Worm (Caenorhabditis elegans) whole organism, L4 larva: ENCODE results near the gene nspc-4.

Source experiments
- F26F4.8 ChIP-seq: fragments of 200-800 bp; sonication (Bioruptor generic); conservative IDR thresholded peaks from 2 replicates; pipeline ENCODE4 v1.3.6; 2022; ENCODE audit warnings: missing genetic modification characterization, missing compliant biosample characterization
- ceh-20 ChIP-seq: fragments of 200-800 bp; sonication (Bioruptor generic); IDR thresholded peaks from 2 replicates; pipeline ENCODE4 v1.3.6; 2022; ENCODE audit warnings: missing genetic modification reagents, missing genetic modification characterization, missing compliant biosample characterization
- lin-13 ChIP-seq: fragments of 150-350 bp; optimal IDR thresholded peaks from 2 replicates; lab custom pipeline; 2014; ENCODE audit warnings: missing biosample characterization, missing genetic modification reagents, missing genetic modification characterization
- lin-39 ChIP-seq: fragments of 150-350 bp; optimal IDR thresholded peaks from 2 replicates; lab custom pipeline; 2014; ENCODE audit warnings: missing biosample characterization, missing genetic modification reagents, missing genetic modification characterization
- lsy-2 ChIP-seq, 2 experiments: fragments of 150-350 bp in 1 of 2; sonication (generic microtip) in 1 of 2; optimal IDR thresholded peaks; 2 replicates each; lab custom pipeline; 2014 to 2017; ENCODE audit warnings: missing biosample characterization in 2 of 2, missing genetic modification characterization in 2 of 2
- mdl-1 ChIP-seq, 2 experiments: fragments of 150-350 bp in 1 of 2; sonication (generic microtip) in 1 of 2; optimal IDR thresholded peaks; 2 replicates each; lab custom pipeline; 2014 to 2017; ENCODE audit warnings: missing biosample characterization in 2 of 2, missing genetic modification characterization in 2 of 2
- mep-1 ChIP-seq: fragments of 150-350 bp; sonication (generic microtip); optimal IDR thresholded peaks from 3 replicates; lab custom pipeline; 2014; ENCODE audit warnings: missing biosample characterization, missing genetic modification characterization
- nhr-237 ChIP-seq: sonication (generic microtip); optimal IDR thresholded peaks from 2 replicates; lab custom pipeline; 2017; ENCODE audit warnings: missing biosample characterization, missing genetic modification characterization
- nhr-28 ChIP-seq: fragments of 150-350 bp; optimal IDR thresholded peaks from 2 replicates; lab custom pipeline; 2014; ENCODE audit warnings: missing biosample characterization, missing genetic modification characterization
- pqm-1 ChIP-seq: sonication (generic microtip); optimal IDR thresholded peaks from 2 replicates; lab custom pipeline; 2017; ENCODE audit warnings: missing biosample characterization, missing genetic modification characterization
- tag-97 ChIP-seq: fragments of 200-800 bp; sonication (Bioruptor generic); IDR thresholded peaks from 2 replicates; pipeline ENCODE4 v1.3.6; 2022; ENCODE audit warnings: missing genetic modification characterization, missing compliant biosample characterization
- unc-39 ChIP-seq: sonication (generic microtip); optimal IDR thresholded peaks from 2 replicates; lab custom pipeline; 2017; ENCODE audit warnings: missing biosample characterization, missing genetic modification characterization
- unc-62 ChIP-seq, 3 experiments: fragments of 150-350 bp in 1 of 3; sonication (generic microtip); optimal IDR thresholded peaks in 2 of 3; peaks in 1 of 3; 1 replicate in 1 of 3; 2 replicates in 2 of 3; lab custom pipeline; 2014 to 2017; ENCODE audit warnings: missing biosample characterization in 3 of 3, missing genetic modification characterization in 3 of 3, missing genetic modification reagents in 3 of 3, missing genotype in 1 of 3
- zip-11 ChIP-seq: fragments of 200-800 bp; sonication (Bioruptor generic); IDR thresholded peaks from 2 replicates; pipeline ENCODE4 v1.3.6; 2022; ENCODE audit warnings: missing genetic modification characterization, missing compliant biosample characterization

DNA sequence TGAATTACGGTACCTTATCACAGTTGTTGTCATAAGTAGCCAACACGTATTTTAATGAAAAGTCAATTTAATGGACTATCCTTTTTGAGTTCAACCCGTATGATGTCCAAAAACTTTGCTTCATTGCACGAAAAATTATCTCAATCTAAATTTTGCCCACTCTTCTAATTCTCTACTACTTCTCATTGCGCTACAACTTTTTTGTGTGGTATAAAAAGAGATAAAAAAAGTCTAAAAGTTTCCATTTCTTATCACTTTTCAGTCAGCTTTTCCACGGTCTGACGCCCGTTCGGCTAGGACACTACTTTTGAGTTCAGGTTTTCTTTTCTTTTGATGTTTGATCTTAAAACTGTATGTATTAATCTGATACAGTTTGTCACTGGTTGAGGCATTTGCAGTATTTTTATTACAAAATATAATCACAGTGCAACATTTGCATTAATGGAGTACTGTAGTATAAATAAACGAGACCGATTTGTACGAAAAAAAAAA, 29.7 kb upstream of the nspc-4 start:
- TF ChIP-seq unc-39 (tag; lab: Kevin White, UChicago), result no peak
- no peak for TF ChIP-seq mep-1 (tag; lab: Kevin White, UChicago)
- no peak for TF ChIP-seq lin-13 (GFP tag; lab: Kevin White, UChicago)
- TF ChIP-seq ceh-20 (GFP tag; lab: Robert Waterston, UW), result no peak
- TF ChIP-seq lin-39 (tag; lab: Kevin White, UChicago), result no peak
- TF ChIP-seq F26F4.8, result no peak
- TF ChIP-seq pqm-1 (tag; lab: Kevin White, UChicago), result peak; percentile 32
- no peak for TF ChIP-seq tag-97 (GFP tag; lab: Robert Waterston, UW)
- TF ChIP-seq zip-11 (GFP tag; lab: Robert Waterston, UW), result no peak
- TF ChIP-seq mdl-1 (tag; optimal IDR thresholded peaks at IDR 0.05; lab: Kevin White, UChicago), result no peak
- no peak for TF ChIP-seq nhr-28 (tag; lab: Kevin White, UChicago)
- TF ChIP-seq unc-62 (GFP tag; optimal IDR thresholded peaks at IDR 0.05 in 1 of 2; lab: Kevin White, UChicago), result no peak
- TF ChIP-seq unc-62 (tag; optimal IDR thresholded peaks at IDR 0.05; lab: Kevin White, UChicago), result no peak
- TF ChIP-seq nhr-237 (tag; lab: Kevin White, UChicago), result no peak
- TF ChIP-seq lsy-2 (tag; optimal IDR thresholded peaks at IDR 0.05; lab: Kevin White, UChicago), result no peak
